Worm (Caenorhabditis elegans): ENCODE measurements around the gene fbxa-55.

Gene fbxa-55

DNA sequence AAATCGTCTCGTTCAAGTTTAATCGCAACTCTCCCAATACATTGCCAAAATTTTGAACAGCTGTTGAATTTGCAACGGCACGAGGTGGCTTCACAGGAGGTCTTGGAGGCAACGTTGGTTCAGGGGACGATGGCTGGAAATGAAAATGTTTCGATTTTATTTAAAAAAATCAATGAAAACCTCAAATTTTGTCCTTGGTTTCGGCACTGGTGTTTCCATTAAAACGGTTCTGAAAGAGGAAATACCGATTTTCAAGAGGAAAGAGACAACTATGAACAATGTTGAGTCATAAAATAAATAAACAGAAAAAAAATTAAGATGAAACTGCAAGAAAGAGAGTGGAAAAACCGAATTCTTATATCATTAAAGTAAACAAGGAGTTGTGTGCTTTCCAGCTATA is 28.6 kb downstream of the fbxa-55 start, which contains the start of gene F23H11.4:
TSS of gene F23H11.4 (minus strand) at position 229 of the 400 bp plus-strand sequence.
- TF ChIP-seq ets-7 (tag; optimal IDR thresholded peaks at IDR 0.05) (no peak), hmbx-1 (tag; optimal IDR thresholded peaks at IDR 0.05) (no peak), tra-4 (tag; optimal IDR thresholded peaks at IDR 0.05) (no peak), B0310.2 (tag; optimal IDR thresholded peaks at IDR 0.05) (no peak), hnd-1 (tag; optimal IDR thresholded peaks at IDR 0.05) (no peak), scrt-1 (GFP tag; IDR thresholded peaks at IDR 0.05) (no peak), ceh-13 (GFP tag; optimal IDR thresholded peaks at IDR 0.05) (no peak), aly-1 (tag; optimal IDR thresholded peaks at IDR 0.05) (no peak), pes-1 (GFP tag; IDR thresholded peaks at IDR 0.05) (no peak)

DNA sequence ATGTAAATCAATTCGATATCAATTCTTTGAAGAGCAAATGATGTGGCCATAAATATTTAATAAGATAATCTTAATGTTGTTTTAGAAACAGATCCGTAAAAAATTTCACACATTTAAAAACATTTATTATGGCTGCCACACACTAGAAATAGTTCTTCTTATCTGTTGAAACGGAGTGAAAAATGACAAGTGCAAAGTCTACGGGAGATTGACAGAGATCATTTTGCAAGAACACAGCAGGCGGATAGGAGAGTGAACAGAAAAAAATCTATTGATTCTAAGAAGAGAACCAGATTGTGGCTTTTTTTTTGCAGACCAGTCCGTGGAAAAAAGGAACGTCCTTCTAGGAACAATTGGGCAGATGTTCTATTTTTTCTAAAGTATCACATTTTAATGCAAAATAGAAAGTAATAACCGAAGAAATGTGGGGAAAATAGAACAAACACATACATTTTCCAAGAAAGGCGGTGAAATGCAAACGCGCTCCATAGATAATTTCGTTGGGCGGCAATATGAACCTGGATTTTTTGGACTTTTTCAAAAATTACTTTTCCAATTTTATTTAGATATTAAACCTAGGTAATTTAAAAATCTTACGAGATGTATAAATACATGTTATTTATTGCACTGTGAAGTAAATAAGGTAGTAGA is 34.2 kb downstream of the fbxa-55 start:
- no peak for TF ChIP-seq tbx-11 (GFP tag; IDR thresholded peaks at IDR 0.05)
- no peak for TF ChIP-seq ets-7 (tag; optimal IDR thresholded peaks at IDR 0.05)
- TF ChIP-seq hnd-1 (tag; optimal IDR thresholded peaks at IDR 0.05), result no peak
- no peak for TF ChIP-seq F13C5.2 (tag; optimal IDR thresholded peaks at IDR 0.05)
- TF ChIP-seq ceh-36 (tag; optimal IDR thresholded peaks at IDR 0.05), result no peak
- TF ChIP-seq sea-1 (GFP tag; conservative IDR thresholded peaks at IDR 0.05), result no peak
- no peak for TF ChIP-seq ama-1 (optimal IDR thresholded peaks at IDR 0.05)
- no peak for TF ChIP-seq hmbx-1 (tag; optimal IDR thresholded peaks at IDR 0.05)
- TF ChIP-seq tbx-37 (GFP tag; conservative IDR thresholded peaks at IDR 0.05), result no peak
- TF ChIP-seq pes-1 (GFP tag; IDR thresholded peaks at IDR 0.05), result no peak
- TF ChIP-seq ceh-13 (GFP tag; optimal IDR thresholded peaks at IDR 0.05), result no peak
- no peak for TF ChIP-seq aly-1 (tag; optimal IDR thresholded peaks at IDR 0.05)
- no peak for TF ChIP-seq hmg-4 (GFP tag; optimal IDR thresholded peaks at IDR 0.05)
- TF ChIP-seq B0310.2 (tag; optimal IDR thresholded peaks at IDR 0.05), result no peak
- TF ChIP-seq scrt-1 (GFP tag; IDR thresholded peaks at IDR 0.05), result no peak
- no peak for TF ChIP-seq tra-4 (tag; optimal IDR thresholded peaks at IDR 0.05)
- TF ChIP-seq flt-1 (GFP tag; IDR thresholded peaks at IDR 0.05), result no peak

ce11 chrIII:901148-901547 is 34.7 kb downstream of the fbxa-55 start, which contains the start of gene sucl-2:
Gene sucl-2, minus strand, starts transcription at chrIII:901412.
- TF ChIP-seq B0310.2 (tag; optimal IDR thresholded peaks at IDR 0.05) (no peak), tra-4 (tag; optimal IDR thresholded peaks at IDR 0.05) (no peak), ceh-36 (tag; optimal IDR thresholded peaks at IDR 0.05) (no peak), ama-1 (optimal IDR thresholded peaks at IDR 0.05) (no peak), tbx-11 (GFP tag; IDR thresholded peaks at IDR 0.05) (no peak), F13C5.2 (tag; optimal IDR thresholded peaks at IDR 0.05) (no peak), tbx-37 (GFP tag; conservative IDR thresholded peaks at IDR 0.05) (no peak), ceh-13 (GFP tag; optimal IDR thresholded peaks at IDR 0.05) (no peak), aly-1 (tag; optimal IDR thresholded peaks at IDR 0.05) (no peak), hmg-4 (GFP tag; optimal IDR thresholded peaks at IDR 0.05) (no peak)

DNA sequence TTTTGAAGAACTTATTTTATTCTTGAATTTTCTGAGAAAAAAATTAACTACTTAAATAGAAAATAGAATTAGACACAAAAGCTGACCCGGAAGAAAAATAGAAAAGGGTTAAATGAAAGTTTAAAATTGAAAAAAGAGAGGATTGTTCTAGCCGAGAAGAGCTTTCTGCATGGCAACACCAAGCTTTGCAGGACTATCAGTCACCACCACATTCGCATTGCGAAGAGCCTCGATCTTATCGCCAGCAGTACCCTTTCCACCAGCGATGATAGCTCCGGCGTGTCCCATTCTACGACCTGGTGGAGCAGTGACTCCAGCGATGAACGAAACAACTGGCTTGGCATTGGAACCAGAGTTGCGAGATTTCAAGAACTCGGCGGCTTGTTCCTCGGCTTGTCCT is 35.8 kb downstream of the fbxa-55 start:
- TF ChIP-seq ceh-13 (GFP tag; optimal IDR thresholded peaks at IDR 0.05), result no peak

DNA sequence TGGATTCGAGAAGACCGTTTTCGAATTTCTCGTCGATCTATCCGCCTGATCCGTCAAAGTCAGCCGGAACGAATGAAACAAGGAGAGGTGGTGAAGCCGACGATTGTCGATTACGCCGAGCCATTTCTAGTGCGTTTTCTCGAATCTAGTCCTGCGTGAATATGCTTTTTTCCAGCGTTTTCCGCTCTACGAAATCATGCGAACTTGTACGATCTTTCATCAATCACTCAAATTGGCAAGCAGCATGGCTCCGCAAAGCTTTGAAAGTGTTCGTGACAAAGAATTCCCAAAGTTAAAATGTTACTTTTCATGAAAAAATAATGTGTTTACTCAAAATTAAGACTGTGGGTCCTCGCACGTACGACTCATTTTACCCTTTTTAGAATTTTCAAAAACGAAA is 39.0 kb downstream of the fbxa-55 start:
- no peak for TF ChIP-seq sea-1 (GFP tag; conservative IDR thresholded peaks at IDR 0.05)
- no peak for TF ChIP-seq ceh-13 (GFP tag; optimal IDR thresholded peaks at IDR 0.05)
- no peak for TF ChIP-seq tbx-11 (GFP tag; IDR thresholded peaks at IDR 0.05)
- TF ChIP-seq flt-1 (GFP tag; IDR thresholded peaks at IDR 0.05), result no peak
- TF ChIP-seq tbx-37 (GFP tag; conservative IDR thresholded peaks at IDR 0.05), result no peak
- no peak for TF ChIP-seq tra-4 (tag; optimal IDR thresholded peaks at IDR 0.05)
- TF ChIP-seq aly-1 (tag; optimal IDR thresholded peaks at IDR 0.05), result no peak
- no peak for TF ChIP-seq hnd-1 (tag; optimal IDR thresholded peaks at IDR 0.05)
- TF ChIP-seq F13C5.2 (tag; optimal IDR thresholded peaks at IDR 0.05), result no peak

ce11 chrIII:895525-895924 is 40.4 kb downstream of the fbxa-55 start, which contains the start of the genes ztf-18 and F23H11.2:
Gene ztf-18, minus strand, starts transcription at chrIII:895712.
Gene F23H11.2, plus strand, starts transcription at chrIII:895747.
- TF ChIP-seq pes-1 (GFP tag; IDR thresholded peaks at IDR 0.05) (no peak), hnd-1 (tag; optimal IDR thresholded peaks at IDR 0.05) (no peak), scrt-1 (GFP tag; IDR thresholded peaks at IDR 0.05) (no peak), B0310.2 (tag; optimal IDR thresholded peaks at IDR 0.05) (no peak), ama-1 (optimal IDR thresholded peaks at IDR 0.05) (no peak), aly-1 (tag; optimal IDR thresholded peaks at IDR 0.05) (no peak), F13C5.2 (tag; optimal IDR thresholded peaks at IDR 0.05) (no peak), ets-7 (tag; optimal IDR thresholded peaks at IDR 0.05) (no peak), flt-1 (GFP tag; IDR thresholded peaks at IDR 0.05) (no peak)

ce11 chrIII:891014-891413 is 44.9 kb downstream of the fbxa-55 start, which contains the start of gene T24C4.10:
Gene T24C4.10, minus strand, starts transcription at chrIII:891243.
- TF ChIP-seq B0310.2 (tag; optimal IDR thresholded peaks at IDR 0.05), result no peak
- no peak for TF ChIP-seq scrt-1 (GFP tag; IDR thresholded peaks at IDR 0.05)
- no peak for TF ChIP-seq pes-1 (GFP tag; IDR thresholded peaks at IDR 0.05)

DNA sequence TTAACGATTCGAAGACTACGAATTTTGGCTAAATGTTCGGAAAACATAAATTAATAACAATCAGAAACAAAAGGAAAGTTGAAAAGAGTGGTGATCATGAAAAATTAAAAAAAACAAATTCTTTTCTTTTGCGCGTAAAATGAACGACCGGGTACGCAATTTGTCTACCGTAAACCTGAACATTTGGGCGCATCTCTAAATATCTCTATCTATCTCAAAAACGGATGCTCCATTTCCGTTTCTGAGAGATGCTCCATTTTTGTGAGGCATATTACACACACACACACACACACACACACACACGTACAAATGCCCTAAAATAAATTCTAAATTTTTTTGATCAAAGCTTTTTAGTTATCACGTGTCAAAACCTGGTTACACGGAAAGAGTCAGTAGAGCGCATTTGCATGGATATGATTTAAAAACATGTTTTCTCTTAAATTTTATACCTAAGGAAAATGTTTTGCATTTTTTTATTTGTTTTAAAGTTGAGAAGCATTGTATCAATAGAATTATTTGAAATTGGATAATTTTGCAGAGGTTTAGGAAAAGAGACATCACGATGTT is 46.8 kb downstream of the fbxa-55 start:
- no peak for TF ChIP-seq tra-4 (tag; optimal IDR thresholded peaks at IDR 0.05)
- no peak for TF ChIP-seq tbx-11 (GFP tag; IDR thresholded peaks at IDR 0.05)
- TF ChIP-seq hmg-4 (GFP tag; optimal IDR thresholded peaks at IDR 0.05), result no peak
- TF ChIP-seq aly-1 (tag; optimal IDR thresholded peaks at IDR 0.05), result no peak
- no peak for TF ChIP-seq B0310.2 (tag; optimal IDR thresholded peaks at IDR 0.05)
